Worm (Caenorhabditis elegans) whole organism, late embryonic: ENCODE results near the gene Y22D7AL.9.

Experiments used
- ama-1 ChIP-seq: fragments of 150-350 bp; optimal IDR thresholded peaks from 2 replicates; lab custom pipeline; 2014
- ceh-22 ChIP-seq: sonication (generic microtip); optimal IDR thresholded peaks from 2 replicates; lab custom pipeline; 2017; ENCODE audit warnings: missing biosample characterization, missing genetic modification characterization
- dmd-4 ChIP-seq: sonication (generic microtip); optimal IDR thresholded peaks from 2 replicates; lab custom pipeline; 2016; ENCODE audit warnings: borderline replicate concordance, missing genetic modification characterization, missing compliant biosample characterization
- hlh-13 ChIP-seq: fragments of 200-800 bp; sonication (Bioruptor generic); optimal IDR thresholded peaks from 2 replicates; lab custom pipeline; 2018; ENCODE audit warnings: mild to moderate bottlenecking, missing genetic modification characterization, missing compliant biosample characterization
- madf-2 ChIP-seq: sonication (generic microtip); optimal IDR thresholded peaks from 2 replicates; lab custom pipeline; 2017; ENCODE audit warnings: missing genetic modification characterization, missing compliant biosample characterization
- odd-2 ChIP-seq: sonication (generic microtip); optimal IDR thresholded peaks from 2 replicates; lab custom pipeline; 2017; ENCODE audit warnings: antibody characterized with exemption, mild to moderate bottlenecking, missing genetic modification characterization, missing compliant biosample characterization
- sox-4 ChIP-seq: sonication (generic microtip); optimal IDR thresholded peaks from 2 replicates; lab custom pipeline; 2017; ENCODE audit warnings: mild to moderate bottlenecking, missing genetic modification characterization, inconsistent platforms, missing compliant biosample characterization

ce11 chrIII:1661031-1661430, 47.2 kb upstream of the Y22D7AL.9 start:
- TF ChIP-seq madf-2 (tag; lab: Kevin White, UChicago) = no peak
- no peak for TF ChIP-seq hlh-13 (GFP tag; lab: Kevin White, UChicago)
- TF ChIP-seq odd-2 (tag; lab: Kevin White, UChicago) = no peak
- TF ChIP-seq sox-4 (tag; lab: Kevin White, UChicago) = no peak
- TF ChIP-seq ceh-22 (tag; lab: Kevin White, UChicago) = no peak
- no peak for TF ChIP-seq dmd-4
- no peak for TF ChIP-seq ama-1 (lab: Kevin White, UChicago)
